Worm (Caenorhabditis elegans) whole organism, L3 larva: ENCODE measurements around the gene ins-15.

Experiments used
- R02D3.7 ChIP-seq: fragments of 150-350 bp; optimal IDR thresholded peaks from 2 replicates; lab custom pipeline; 2014; ENCODE audit warnings: missing biosample characterization, missing genetic modification characterization
- ZK546.5 ChIP-seq: sonication (generic microtip); optimal IDR thresholded peaks from 2 replicates; lab custom pipeline; 2017; ENCODE audit warnings: missing biosample characterization, missing genetic modification characterization
- aly-2 ChIP-seq: fragments of 150-350 bp; optimal IDR thresholded peaks from 2 replicates; lab custom pipeline; 2014; ENCODE audit warnings: missing biosample characterization, missing genetic modification characterization
- ceh-16 ChIP-seq: sonication (generic microtip); optimal IDR thresholded peaks from 2 replicates; lab custom pipeline; 2017; ENCODE audit warnings: missing biosample characterization, missing genetic modification characterization
- ceh-28 ChIP-seq: fragments of 150-350 bp; optimal IDR thresholded peaks from 2 replicates; lab custom pipeline; 2014; ENCODE audit warnings: missing biosample characterization, missing genetic modification reagents, missing genetic modification characterization
- daf-12 ChIP-seq: fragments of 150-350 bp; optimal IDR thresholded peaks from 2 replicates; lab custom pipeline; 2014; ENCODE audit warnings: missing biosample characterization, missing genetic modification reagents, missing genetic modification characterization
- egl-5 ChIP-seq: fragments of 150-350 bp; optimal IDR thresholded peaks from 2 replicates; lab custom pipeline; 2017; ENCODE audit warnings: missing biosample characterization, missing genetic modification reagents, missing genetic modification characterization, inconsistent platforms
- elt-2 ChIP-seq: sonication (generic microtip); optimal IDR thresholded peaks from 2 replicates; lab custom pipeline; 2016; ENCODE audit warnings: missing genetic modification reagents, mild to moderate bottlenecking, missing genetic modification characterization, missing compliant biosample characterization
- elt-3 ChIP-seq, 3 experiments: fragments of 150-350 bp in 1 of 3; sonication (generic microtip) in 2 of 3; optimal IDR thresholded peaks; 2 replicates in 2 of 3; 4 replicates in 1 of 3; lab custom pipeline; 2014 to 2017; ENCODE audit warnings: missing biosample characterization in 3 of 3, missing genetic modification characterization in 3 of 3
- eor-1 ChIP-seq, 2 experiments: fragments of 150-350 bp; optimal IDR thresholded peaks; 2 replicates each; lab custom pipeline; 2014 to 2018; ENCODE audit warnings: missing biosample characterization in 2 of 2, missing genetic modification characterization in 2 of 2
- fkh-10 ChIP-seq: sonication (generic microtip); optimal IDR thresholded peaks from 2 replicates; lab custom pipeline; 2017; ENCODE audit warnings: missing biosample characterization, missing genetic modification reagents, missing genetic modification characterization
- fkh-2 ChIP-seq: fragments of 150-350 bp; optimal IDR thresholded peaks from 2 replicates; lab custom pipeline; 2014; ENCODE audit warnings: missing biosample characterization, missing genetic modification reagents, missing genetic modification characterization
- fos-1 ChIP-seq: fragments of 150-350 bp; optimal IDR thresholded peaks from 2 replicates; lab custom pipeline; 2014; ENCODE audit warnings: missing biosample characterization, missing genetic modification characterization
- jun-1 ChIP-seq: fragments of 150-350 bp; optimal IDR thresholded peaks from 2 replicates; lab custom pipeline; 2014; ENCODE audit warnings: missing biosample characterization, missing genetic modification reagents, missing genetic modification characterization
- lin-15B ChIP-seq: fragments of 150-350 bp; optimal IDR thresholded peaks from 2 replicates; lab custom pipeline; 2014; ENCODE audit warnings: missing biosample characterization, missing genetic modification characterization
- lin-39 ChIP-seq: fragments of 150-350 bp; optimal IDR thresholded peaks from 2 replicates; lab custom pipeline; 2018; ENCODE audit warnings: missing biosample characterization, missing genetic modification reagents, missing genetic modification characterization
- lsy-12 ChIP-seq: sonication (generic microtip); optimal IDR thresholded peaks from 2 replicates; lab custom pipeline; 2016; ENCODE audit warnings: mild to moderate bottlenecking, missing genetic modification characterization, missing compliant biosample characterization
- mml-1 ChIP-seq: fragments of 150-350 bp; sonication (generic microtip); optimal IDR thresholded peaks from 3 replicates; lab custom pipeline; 2014; ENCODE audit warnings: missing biosample characterization, missing genetic modification characterization
- nfya-1 ChIP-seq: sonication (generic microtip); optimal IDR thresholded peaks from 2 replicates; lab custom pipeline; 2017; ENCODE audit warnings: missing genetic modification characterization, mild to moderate bottlenecking, missing compliant biosample characterization, antibody characterized with exemption, moderate library complexity; ENCODE audit not compliant: insufficient read depth
- nhr-11 ChIP-seq: fragments of 150-350 bp; optimal IDR thresholded peaks from 2 replicates; lab custom pipeline; 2014; ENCODE audit warnings: missing biosample characterization, missing genetic modification characterization
- nhr-23 ChIP-seq: fragments of 150-350 bp; optimal IDR thresholded peaks from 2 replicates; lab custom pipeline; 2014; ENCODE audit warnings: missing biosample characterization, missing genetic modification reagents, missing genetic modification characterization
- nhr-25 ChIP-seq: sonication (generic microtip); optimal IDR thresholded peaks from 2 replicates; lab custom pipeline; 2017; ENCODE audit warnings: missing biosample characterization, missing genetic modification characterization
- nhr-43 ChIP-seq: sonication (generic microtip); optimal IDR thresholded peaks from 2 replicates; lab custom pipeline; 2016; ENCODE audit warnings: mild to moderate bottlenecking, missing genetic modification characterization, missing compliant biosample characterization; ENCODE audit not compliant: poor library complexity, severe bottlenecking
- nhr-67 ChIP-seq: fragments of 150-350 bp; optimal IDR thresholded peaks from 2 replicates; lab custom pipeline; 2014; ENCODE audit warnings: missing biosample characterization, missing genetic modification characterization
- nhr-76 ChIP-seq: fragments of 150-350 bp; sonication (generic microtip); optimal IDR thresholded peaks from 5 replicates; lab custom pipeline; 2014; ENCODE audit warnings: missing biosample characterization, missing genetic modification characterization
- nhr-77 ChIP-seq: fragments of 150-350 bp; optimal IDR thresholded peaks from 2 replicates; lab custom pipeline; 2014; ENCODE audit warnings: missing biosample characterization, missing genetic modification characterization
- pha-4 ChIP-seq: fragments of 150-350 bp; optimal IDR thresholded peaks from 2 replicates; lab custom pipeline; 2014; ENCODE audit warnings: missing biosample characterization, missing genetic modification reagents, missing genetic modification characterization
- pqm-1 ChIP-seq: fragments of 150-350 bp; optimal IDR thresholded peaks from 2 replicates; lab custom pipeline; 2017; ENCODE audit warnings: missing biosample characterization, missing genetic modification characterization, inconsistent platforms
- sea-2 ChIP-seq: fragments of 150-350 bp; sonication (generic microtip); optimal IDR thresholded peaks from 4 replicates; lab custom pipeline; 2014; ENCODE audit warnings: missing biosample characterization, missing genetic modification reagents, missing genetic modification characterization
- skn-1 ChIP-seq: fragments of 150-350 bp; optimal IDR thresholded peaks from 2 replicates; lab custom pipeline; 2014; ENCODE audit warnings: missing biosample characterization, missing genetic modification characterization
- snpc-4 ChIP-seq: fragments of 150-350 bp; optimal IDR thresholded peaks from 2 replicates; lab custom pipeline; 2014; ENCODE audit warnings: missing biosample characterization, missing genetic modification characterization
- unc-39 ChIP-seq: sonication (generic microtip); optimal IDR thresholded peaks from 4 replicates; lab custom pipeline; 2017; ENCODE audit warnings: missing biosample characterization, missing genetic modification characterization
- zag-1 ChIP-seq: fragments of 150-350 bp; optimal IDR thresholded peaks from 2 replicates; lab custom pipeline; 2014; ENCODE audit warnings: missing biosample characterization, missing genetic modification characterization
- ztf-11 ChIP-seq: fragments of 150-350 bp; optimal IDR thresholded peaks from 2 replicates; lab custom pipeline; 2014; ENCODE audit warnings: missing biosample characterization, missing genetic modification characterization
- ztf-4 ChIP-seq: fragments of 150-350 bp; optimal IDR thresholded peaks from 2 replicates; lab custom pipeline; 2014; ENCODE audit warnings: missing biosample characterization, missing genetic modification characterization

ins-15 gene

DNA sequence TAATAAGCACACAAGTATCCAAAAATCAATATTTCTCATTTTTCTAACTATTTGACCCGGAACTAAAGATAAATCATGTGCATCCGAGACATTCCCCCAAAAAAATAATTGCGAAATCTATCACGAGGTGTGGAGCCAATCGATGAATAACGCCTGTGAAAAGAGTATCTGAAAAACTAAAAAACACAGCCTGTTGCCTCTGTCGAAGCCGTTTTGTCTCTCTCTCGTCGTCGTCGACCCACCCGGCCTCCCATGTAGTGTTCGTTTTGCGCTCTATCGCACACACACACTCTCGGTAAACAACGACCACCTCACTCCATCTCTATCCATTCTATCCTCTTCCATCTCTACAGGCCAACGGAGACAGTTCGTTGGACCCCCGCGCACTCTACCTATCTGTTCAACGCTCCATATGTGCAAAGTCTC, 38.2 kb upstream of the ins-15 start:
- no peak for TF ChIP-seq eor-1 (tag; optimal IDR thresholded peaks at IDR 0.05; lab: Kevin White, UChicago)
- peak; percentile 62 for TF ChIP-seq nhr-25
- no peak for TF ChIP-seq fkh-2 (tag; lab: Kevin White, UChicago)
- TF ChIP-seq egl-5 (tag; lab: Kevin White, UChicago), result peak; percentile 26
- TF ChIP-seq elt-2 (tag; lab: Kevin White, UChicago), result peak; percentile 27
- peak; percentile 11 for TF ChIP-seq jun-1
- TF ChIP-seq daf-12 (tag; lab: Kevin White, UChicago), result no peak
- peak; percentile 48 for TF ChIP-seq snpc-4 (tag; lab: Kevin White, UChicago)
- peak; percentile 19 for TF ChIP-seq nhr-23 (tag; lab: Kevin White, UChicago)
- TF ChIP-seq nfya-1, result peak; percentile 81
- TF ChIP-seq zag-1 (tag; lab: Kevin White, UChicago), result no peak
- no peak for TF ChIP-seq ZK546.5
- TF ChIP-seq unc-39, result no peak
- TF ChIP-seq pha-4, result peak; percentile 77
- TF ChIP-seq ztf-4, result no peak
- peak; percentile 83 for TF ChIP-seq ceh-28 (tag; lab: Kevin White, UChicago)
- TF ChIP-seq pqm-1 (tag; lab: Kevin White, UChicago), result no peak
- peak; percentile 0 for TF ChIP-seq fkh-10
- peak; percentile 26 for TF ChIP-seq nhr-11 (tag; lab: Kevin White, UChicago)
- TF ChIP-seq nhr-76 (tag; lab: Kevin White, UChicago), result no peak
- TF ChIP-seq lin-15B, result peak; percentile 77
- TF ChIP-seq lin-39 (tag; lab: Kevin White, UChicago), result peak; percentile 57
- no peak for TF ChIP-seq lsy-12 (tag; lab: Kevin White, UChicago)
- no peak for TF ChIP-seq ztf-11 (tag; lab: Kevin White, UChicago)

DNA sequence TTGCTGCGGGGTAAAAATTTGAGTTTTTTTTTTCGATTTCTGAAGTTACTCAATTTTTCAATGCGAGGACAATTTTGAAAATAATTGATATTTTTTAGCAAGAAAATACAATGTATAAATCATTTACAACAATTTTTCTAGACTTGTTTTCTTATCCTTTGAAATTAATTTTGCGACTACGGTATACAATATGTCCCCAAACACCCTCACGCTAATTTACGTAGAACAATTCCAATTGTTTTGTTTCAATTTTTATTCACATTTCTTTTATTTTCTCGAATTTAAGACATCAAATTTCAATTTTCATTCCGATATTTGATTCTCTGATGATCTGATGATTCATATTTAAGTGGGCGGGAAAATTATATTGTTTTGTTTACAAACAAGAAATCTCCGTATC, 37.4 kb upstream of the ins-15 start:
- TF ChIP-seq nhr-23 (tag; lab: Kevin White, UChicago) (no peak), ceh-16 (tag; lab: Kevin White, UChicago) (no peak), pha-4 (no peak), eor-1 (tag; optimal IDR thresholded peaks at IDR 0.05; lab: Kevin White, UChicago) (no peak), ceh-28 (tag; lab: Kevin White, UChicago) (no peak), nhr-11 (tag; lab: Kevin White, UChicago) (no peak), fos-1 (tag; lab: Kevin White, UChicago) (no peak), sea-2 (no peak), aly-2 (no peak), fkh-2 (tag; lab: Kevin White, UChicago) (no peak), jun-1 (no peak), nhr-43 (tag; lab: Kevin White, UChicago) (no peak), snpc-4 (tag; lab: Kevin White, UChicago) (no peak), nfya-1 (no peak), mml-1 (tag; lab: Kevin White, UChicago) (no peak)

DNA sequence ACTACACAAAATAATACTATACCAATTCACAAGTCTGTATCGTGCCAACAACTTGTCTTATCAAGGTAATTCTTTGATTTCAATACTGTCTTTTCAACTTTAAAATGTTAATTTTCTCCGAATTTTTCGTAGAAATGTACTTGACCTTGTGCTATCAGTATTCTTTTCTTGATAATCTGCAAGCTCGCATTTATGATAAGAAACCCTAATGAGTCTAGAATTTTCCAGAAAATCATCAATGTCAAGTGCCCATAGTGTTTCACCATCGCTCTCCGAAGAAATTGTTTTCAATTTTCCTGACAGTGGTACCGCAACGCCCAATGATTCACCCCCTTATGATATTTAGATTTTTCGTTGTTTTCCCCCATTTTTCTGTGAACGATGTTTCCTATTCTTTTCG, 36.7 kb upstream of the ins-15 start:
- TF ChIP-seq pqm-1 (tag; lab: Kevin White, UChicago), result peak; percentile 30
- TF ChIP-seq elt-2 (tag; lab: Kevin White, UChicago), result peak; percentile 66
- TF ChIP-seq egl-5 (tag; lab: Kevin White, UChicago), result no peak
- TF ChIP-seq R02D3.7 (tag; lab: Kevin White, UChicago), result no peak
- TF ChIP-seq nhr-77, result no peak
- no peak for TF ChIP-seq elt-3 (tag; optimal IDR thresholded peaks at IDR 0.05; lab: Kevin White, UChicago)
- TF ChIP-seq nhr-25, result no peak

DNA sequence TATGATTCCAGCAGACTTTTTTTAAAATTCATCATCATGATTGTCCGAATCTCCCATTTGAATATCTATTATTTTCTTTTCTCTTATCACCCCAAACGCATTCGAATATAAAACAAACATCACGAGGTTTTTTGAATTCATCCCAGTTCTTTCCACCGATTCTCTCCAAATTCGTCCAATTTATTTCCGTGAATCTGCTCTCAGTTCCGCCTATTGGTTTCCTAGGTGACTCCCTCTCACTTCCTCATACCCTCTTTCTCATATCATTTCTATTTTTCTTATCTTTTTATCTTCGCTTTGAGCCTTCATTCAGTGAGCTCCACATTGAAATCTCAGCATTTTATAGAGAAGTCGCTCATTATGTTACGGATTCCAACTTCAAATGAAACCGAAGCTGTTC, 34.6 kb upstream of the ins-15 start, which contains the start of gene T13C2.7:
T13C2.7 (plus strand) TSS at position 301 of the 400 bp plus-strand sequence.
- TF ChIP-seq aly-2 (no peak), nhr-11 (tag; lab: Kevin White, UChicago) (no peak), lsy-12 (tag; lab: Kevin White, UChicago) (no peak), unc-39 (no peak), nhr-25 (no peak), egl-5 (tag; lab: Kevin White, UChicago) (no peak), skn-1 (tag; lab: Kevin White, UChicago) (no peak), nhr-43 (tag; lab: Kevin White, UChicago) (no peak), ZK546.5 (no peak), elt-2 (tag; lab: Kevin White, UChicago) (no peak), nhr-23 (tag; lab: Kevin White, UChicago) (no peak), nhr-67 (tag; lab: Kevin White, UChicago) (no peak)
- TF ChIP-seq, all 47 proteins: peak for 0
